Worm (Caenorhabditis elegans) whole organism, L1 larva: ENCODE data around the gene npr-29.
A peak's percentile ranks its signal among the peaks of the same experiment; 100 is the strongest.

Experiments used
- ama-1 ChIP-seq: fragments of 150-350 bp; optimal IDR thresholded peaks from 2 replicates; lab custom pipeline; 2014
- ces-1 ChIP-seq: fragments of 150-350 bp; optimal IDR thresholded peaks from 2 replicates; lab custom pipeline; 2014; ENCODE audit warnings: missing biosample characterization, missing genetic modification reagents, missing genetic modification characterization
- fkh-10 ChIP-seq: sonication (generic microtip); optimal IDR thresholded peaks from 2 replicates; lab custom pipeline; 2017; ENCODE audit warnings: missing biosample characterization, missing genetic modification reagents, missing genetic modification characterization
- fos-1 ChIP-seq: fragments of 150-350 bp; optimal IDR thresholded peaks from 2 replicates; lab custom pipeline; 2014; ENCODE audit warnings: missing biosample characterization, missing genetic modification characterization
- hlh-4 ChIP-seq: sonication (generic microtip); optimal IDR thresholded peaks from 2 replicates; lab custom pipeline; 2016; ENCODE audit warnings: mild to moderate bottlenecking, missing genetic modification characterization, missing compliant biosample characterization
- nhr-11 ChIP-seq: fragments of 150-350 bp; optimal IDR thresholded peaks from 2 replicates; lab custom pipeline; 2014; ENCODE audit warnings: missing biosample characterization, missing genetic modification characterization
- nhr-28 ChIP-seq: fragments of 150-350 bp; optimal IDR thresholded peaks from 2 replicates; lab custom pipeline; 2014; ENCODE audit warnings: missing biosample characterization, missing genetic modification characterization
- snpc-4 ChIP-seq: fragments of 150-350 bp; optimal IDR thresholded peaks from 2 replicates; lab custom pipeline; 2014; ENCODE audit warnings: missing biosample characterization, missing genetic modification characterization
- snu-23 ChIP-seq: sonication (generic microtip); optimal IDR thresholded peaks from 2 replicates; lab custom pipeline; 2016; ENCODE audit warnings: missing genetic modification characterization, missing compliant biosample characterization
- zag-1 ChIP-seq: fragments of 150-350 bp; optimal IDR thresholded peaks from 2 replicates; lab custom pipeline; 2014; ENCODE audit warnings: missing biosample characterization, missing genetic modification characterization
- ztf-4 ChIP-seq: fragments of 150-350 bp; optimal IDR thresholded peaks from 2 replicates; lab custom pipeline; 2014; ENCODE audit warnings: missing biosample characterization, missing genetic modification characterization

DNA sequence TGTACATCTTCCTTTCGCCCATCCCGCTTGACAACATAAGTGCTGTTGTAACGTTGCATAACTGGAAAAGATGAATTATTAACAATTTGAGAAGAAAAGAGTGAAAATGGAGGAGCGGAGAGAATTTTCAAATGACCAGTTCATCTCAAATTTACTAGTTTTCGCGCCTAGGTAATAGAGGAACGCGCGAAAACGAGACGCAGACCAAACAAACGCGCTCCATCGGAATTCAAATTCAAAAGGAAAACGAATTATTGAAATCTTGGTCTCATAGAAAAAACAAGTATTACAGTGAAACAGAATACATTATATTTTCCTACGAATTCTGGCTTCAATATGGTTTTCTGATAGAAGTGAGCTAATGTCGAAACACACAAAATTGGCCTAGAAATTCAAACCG, 12.9 kb upstream of the npr-29 start:
- TF ChIP-seq ama-1 (lab: Kevin White, UChicago) (no peak), fos-1 (tag; lab: Kevin White, UChicago) (no peak), nhr-28 (no peak), zag-1 (tag; lab: Kevin White, UChicago) (no peak), fkh-10 (GFP tag; lab: Kevin White, UChicago) (no peak), ztf-4 (tag; lab: Kevin White, UChicago) (no peak), ces-1 (GFP tag; lab: Kevin White, UChicago) (no peak), snu-23 (GFP tag; lab: Kevin White, UChicago) (peak; percentile 55), nhr-11 (tag; lab: Kevin White, UChicago) (no peak), hlh-4 (tag; lab: Kevin White, UChicago) (no peak), snpc-4 (tag; lab: Kevin White, UChicago) (peak; percentile 28)
